Worm (Caenorhabditis elegans): ENCODE results near the gene phlp-2.

DNA sequence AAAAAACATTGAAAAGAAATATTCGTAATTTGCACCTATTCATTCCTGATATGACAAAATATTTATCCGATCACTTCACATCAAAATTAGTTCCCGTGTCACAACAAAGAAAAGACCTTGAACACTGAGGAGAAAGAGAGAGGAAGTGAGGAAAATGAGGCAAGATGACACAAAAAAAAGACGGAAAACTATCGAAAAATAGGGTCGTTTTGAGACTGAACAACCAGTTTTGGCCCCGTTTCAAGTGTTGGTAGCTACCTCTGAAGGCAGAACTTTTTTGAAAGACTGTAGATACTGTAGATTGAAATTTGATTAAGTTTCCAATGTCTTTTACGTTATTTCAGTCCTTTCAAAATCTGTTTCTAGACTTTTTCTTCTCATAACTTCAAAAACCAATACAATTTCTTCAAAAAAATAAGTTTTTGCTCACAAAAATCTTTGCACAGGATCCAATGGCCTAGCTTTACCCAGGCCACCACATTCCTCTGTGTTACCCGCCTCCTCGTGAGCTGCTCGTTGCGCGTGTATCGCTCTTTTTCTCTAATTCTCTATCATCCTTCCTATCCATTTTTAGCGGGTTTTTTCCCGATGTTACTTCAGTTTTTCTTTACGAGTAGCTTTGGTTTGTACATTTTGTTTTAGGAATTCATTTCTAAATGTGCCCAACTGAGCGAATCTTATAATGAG lies 12.8 kb upstream of the phlp-2 start:
- TF ChIP-seq let-526 (GFP tag; IDR thresholded peaks at IDR 0.05) (no peak), B0019.2 (GFP tag; conservative IDR thresholded peaks at IDR 0.05) (no peak), Y95B8A.8 (GFP tag; IDR thresholded peaks at IDR 0.05) (no peak), tbp1 (GFP tag; optimal IDR thresholded peaks at IDR 0.05) (no peak), tlf-1 (GFP tag; optimal IDR thresholded peaks at IDR 0.05) (no peak), F33H1.4 (GFP tag; IDR thresholded peaks at IDR 0.05) (no peak), hmg-20 (GFP tag; IDR thresholded peaks at IDR 0.05) (no peak), Y53F4B.3 (GFP tag; IDR thresholded peaks at IDR 0.05) (no peak), C06A6.2 (GFP tag; conservative IDR thresholded peaks at IDR 0.05) (no peak), nhr-90 (tag; optimal IDR thresholded peaks at IDR 0.05) (no peak)
